Fruit fly (Drosophila melanogaster) whole organism, embryonic: Measurements from ENCODE around the gene Pop4.

Experiments
- Ada2b ChIP-seq: fragments of 200-800 bp; sonication (Bioruptor generic); IDR thresholded peaks from 2 replicates; pipeline ENCODE4 v1.3.6; 2022; ENCODE audit warnings: missing biosample characterization, missing genetic modification characterization
- Atf3 ChIP-seq: fragments of 200-800 bp; sonication (Bioruptor generic); optimal IDR thresholded peaks from 3 replicates; lab custom pipeline; 2016; ENCODE audit warnings: missing biosample characterization, missing genetic modification characterization
- B-H2 ChIP-seq: fragments of 200-800 bp; sonication (Bioruptor generic); optimal IDR thresholded peaks from 2 replicates; lab custom pipeline; 2018; ENCODE audit warnings: missing biosample characterization, mild to moderate bottlenecking, missing genetic modification characterization
- Bteb2 ChIP-seq: fragments of 200-800 bp; sonication (Bioruptor generic); optimal IDR thresholded peaks from 2 replicates; lab custom pipeline; 2016; ENCODE audit warnings: missing biosample characterization, missing genetic modification characterization
- CG10979 ChIP-seq: fragments of 200-800 bp; sonication (Bioruptor generic); optimal IDR thresholded peaks from 2 replicates; lab custom pipeline; 2018; ENCODE audit warnings: missing biosample characterization, mild to moderate bottlenecking, missing genetic modification characterization, moderate library complexity
- CG11560 ChIP-seq: fragments of 200-800 bp; sonication (Bioruptor generic); IDR thresholded peaks from 3 replicates; pipeline ENCODE4 v1.3.6; 2022; ENCODE audit warnings: missing biosample characterization, missing genetic modification characterization
- CG15601 ChIP-seq: fragments of 200-800 bp; sonication (Bioruptor generic); optimal IDR thresholded peaks from 3 replicates; lab custom pipeline; 2019; ENCODE audit warnings: missing biosample characterization, mild to moderate bottlenecking, missing genetic modification characterization, moderate library complexity
- CG2202 ChIP-seq: fragments of 200-800 bp; sonication (Bioruptor generic); optimal IDR thresholded peaks from 2 replicates; lab custom pipeline; 2018; ENCODE audit warnings: missing biosample characterization, mild to moderate bottlenecking, missing genetic modification characterization
- CG31441 ChIP-seq: fragments of 200-800 bp; sonication (Bioruptor generic); IDR thresholded peaks from 2 replicates; pipeline ENCODE4 v1.3.6; 2022; ENCODE audit warnings: missing biosample characterization, missing genetic modification characterization
- CG32772 ChIP-seq: fragments of 200-800 bp; sonication (Bioruptor generic); IDR thresholded peaks from 2 replicates; pipeline ENCODE4 v1.3.6; 2022; ENCODE audit warnings: missing biosample characterization, missing genetic modification characterization
- CG6689 ChIP-seq: fragments of 200-800 bp; sonication (Bioruptor generic); IDR thresholded peaks from 2 replicates; pipeline ENCODE4 v1.3.6; 2022; ENCODE audit warnings: missing biosample characterization, missing genetic modification characterization
- CG6854 ChIP-seq: fragments of 200-800 bp; sonication (Bioruptor generic); optimal IDR thresholded peaks from 3 replicates; lab custom pipeline; 2017; ENCODE audit warnings: missing biosample characterization, mild to moderate bottlenecking, missing genetic modification characterization
- CG9215 ChIP-seq: fragments of 200-800 bp; sonication (Bioruptor generic); IDR thresholded peaks from 2 replicates; pipeline ENCODE4 v1.3.6; 2022; ENCODE audit warnings: missing biosample characterization, missing genetic modification characterization
- CG9437 ChIP-seq: fragments of 200-800 bp; sonication (Bioruptor generic); optimal IDR thresholded peaks from 2 replicates; lab custom pipeline; 2018; ENCODE audit warnings: missing biosample characterization, mild to moderate bottlenecking, missing genetic modification characterization
- CG9609 ChIP-seq: fragments of 200-800 bp; sonication (Bioruptor generic); optimal IDR thresholded peaks from 3 replicates; lab custom pipeline; 2016; ENCODE audit warnings: missing biosample characterization, missing genetic modification characterization
- CrebB ChIP-seq: fragments of 200-800 bp; sonication (Bioruptor generic); optimal IDR thresholded peaks from 3 replicates; lab custom pipeline; 2018; ENCODE audit warnings: missing biosample characterization, mild to moderate bottlenecking, missing genetic modification characterization
- D ChIP-seq, 2 experiments: fragments of 200-800 bp in 1 of 2; fragments of >200 bp in 1 of 2; sonication (Bioruptor generic) in 1 of 2; optimal IDR thresholded peaks; 2 replicates in 1 of 2; 3 replicates in 1 of 2; lab custom pipeline; 2017; ENCODE audit warnings: mild to moderate bottlenecking in 1 of 2, missing biosample characterization in 1 of 2, missing genetic modification characterization in 1 of 2, missing genetic modification reagents in 1 of 2
- Dek ChIP-seq: fragments of 200-800 bp; sonication (Bioruptor generic); optimal IDR thresholded peaks from 3 replicates; lab custom pipeline; 2019; ENCODE audit warnings: missing biosample characterization, mild to moderate bottlenecking, missing genetic modification characterization, moderate library complexity
- E2f2 ChIP-seq: fragments of 200-800 bp; sonication (Bioruptor generic); IDR thresholded peaks from 2 replicates; pipeline ENCODE4 v1.3.6; 2022; ENCODE audit warnings: missing biosample characterization, missing genetic modification characterization
- Ets65A ChIP-seq: fragments of 200-800 bp; sonication (Bioruptor generic); peaks from one replicate; lab custom pipeline; 2016; ENCODE audit warnings: missing biosample characterization, missing genetic modification characterization
- HmgD ChIP-seq: fragments of 200-800 bp; sonication (Bioruptor generic); optimal IDR thresholded peaks from 3 replicates; lab custom pipeline; 2016; ENCODE audit warnings: missing biosample characterization, missing genetic modification characterization
- Hr51 ChIP-seq, 2 experiments: fragments of 200-800 bp; sonication (Bioruptor generic); optimal IDR thresholded peaks; 2 replicates in 1 of 2; 3 replicates in 1 of 2; lab custom pipeline; 2016 to 2018; ENCODE audit warnings: missing biosample characterization in 2 of 2, missing genetic modification characterization in 2 of 2, mild to moderate bottlenecking in 1 of 2, moderate library complexity in 1 of 2
- Mrtf ChIP-seq: fragments of 200-800 bp; sonication (Bioruptor generic); IDR thresholded peaks from 3 replicates; pipeline ENCODE4 v1.3.6; 2022; ENCODE audit warnings: missing biosample characterization, missing genetic modification characterization
- Nf-YB ChIP-seq: fragments of 200-800 bp; sonication (Bioruptor generic); optimal IDR thresholded peaks from 3 replicates; lab custom pipeline; 2019; ENCODE audit warnings: missing biosample characterization, mild to moderate bottlenecking, missing genetic modification characterization, moderate library complexity
- Poxn ChIP-seq: fragments of 200-800 bp; sonication (Bioruptor generic); IDR thresholded peaks from 2 replicates; pipeline ENCODE4 v1.3.6; 2022; ENCODE audit warnings: missing biosample characterization, missing genetic modification characterization
- Stat92E ChIP-seq, 3 experiments: fragments of >200 bp in 2 of 3; fragments of 200-800 bp in 1 of 3; sonication (Bioruptor generic) in 1 of 3; optimal IDR thresholded peaks; 2 replicates each; lab custom pipeline; 2017 to 2019; ENCODE audit warnings: missing biosample characterization in 3 of 3, missing genetic modification characterization in 3 of 3, mild to moderate bottlenecking in 1 of 3, moderate library complexity in 1 of 3
- Vsx1 ChIP-seq: fragments of 200-800 bp; sonication (Bioruptor generic); optimal IDR thresholded peaks from 2 replicates; lab custom pipeline; 2017; ENCODE audit warnings: missing biosample characterization, mild to moderate bottlenecking, missing genetic modification characterization, missing genetic modification reagents
- ac ChIP-seq: fragments of 200-800 bp; sonication (Bioruptor generic); optimal IDR thresholded peaks from 3 replicates; lab custom pipeline; 2017; ENCODE audit warnings: missing biosample characterization, mild to moderate bottlenecking, missing genetic modification characterization
- amos ChIP-seq: fragments of 200-800 bp; sonication (Bioruptor generic); IDR thresholded peaks from 2 replicates; pipeline ENCODE4 v1.3.6; 2022; ENCODE audit warnings: missing biosample characterization, missing genetic modification characterization; ENCODE audit not compliant: partially characterized antibody
- bab2 ChIP-seq: fragments of 200-800 bp; sonication (Bioruptor generic); optimal IDR thresholded peaks from 2 replicates; lab custom pipeline; 2016; ENCODE audit warnings: missing biosample characterization, missing genetic modification characterization
- bigmax ChIP-seq: fragments of 200-800 bp; sonication (Bioruptor generic); optimal IDR thresholded peaks from 2 replicates; lab custom pipeline; 2018; ENCODE audit warnings: missing biosample characterization, mild to moderate bottlenecking, missing genetic modification characterization
- bsh ChIP-seq, 2 experiments: fragments of 200-800 bp; sonication (Bioruptor generic); optimal IDR thresholded peaks; 2 replicates each; lab custom pipeline; 2017 to 2018; ENCODE audit warnings: mild to moderate bottlenecking in 2 of 2, missing biosample characterization in 2 of 2, missing genetic modification characterization in 2 of 2, moderate library complexity in 1 of 2
- btn ChIP-seq: fragments of 200-800 bp; sonication (Bioruptor generic); optimal IDR thresholded peaks from 2 replicates; lab custom pipeline; 2016; ENCODE audit warnings: missing biosample characterization, missing genetic modification characterization
- dimm ChIP-seq: fragments of 200-800 bp; sonication (Bioruptor generic); IDR thresholded peaks from 2 replicates; pipeline ENCODE4 v1.3.6; 2022; ENCODE audit warnings: missing biosample characterization, missing genetic modification characterization
- dmrt11E ChIP-seq: fragments of 200-800 bp; sonication (Bioruptor generic); optimal IDR thresholded peaks from 3 replicates; lab custom pipeline; 2018; ENCODE audit warnings: missing biosample characterization, mild to moderate bottlenecking, missing genetic modification characterization, moderate library complexity
- dmrt99B ChIP-seq: fragments of 200-800 bp; sonication (Bioruptor generic); optimal IDR thresholded peaks from 2 replicates; lab custom pipeline; 2018; ENCODE audit warnings: missing biosample characterization, mild to moderate bottlenecking, missing genetic modification characterization, moderate library complexity
- eyg ChIP-seq: fragments of 200-800 bp; sonication (Bioruptor generic); optimal IDR thresholded peaks from 3 replicates; lab custom pipeline; 2016; ENCODE audit warnings: missing biosample characterization, missing genetic modification characterization
- gcm2 ChIP-seq: fragments of 200-800 bp; sonication (Bioruptor generic); optimal IDR thresholded peaks from 2 replicates; lab custom pipeline; 2016; ENCODE audit warnings: missing biosample characterization, missing genetic modification characterization
- gt ChIP-seq: fragments of 200-800 bp; sonication (Bioruptor generic); IDR thresholded peaks from 2 replicates; pipeline ENCODE4 v1.3.6; 2022; ENCODE audit warnings: missing biosample characterization, missing genetic modification characterization
- maf-S ChIP-seq: fragments of 200-800 bp; sonication (Bioruptor generic); optimal IDR thresholded peaks from 2 replicates; lab custom pipeline; 2016; ENCODE audit warnings: missing biosample characterization, missing genetic modification characterization
- pros ChIP-seq: fragments of 200-800 bp; sonication (Bioruptor generic); optimal IDR thresholded peaks from 3 replicates; lab custom pipeline; 2019; ENCODE audit warnings: missing biosample characterization, mild to moderate bottlenecking, missing genetic modification characterization, moderate library complexity
- ranshi ChIP-seq: fragments of 200-800 bp; sonication (Bioruptor generic); IDR thresholded peaks from 2 replicates; pipeline ENCODE4 v1.3.6; 2022; ENCODE audit warnings: missing biosample characterization, missing genetic modification characterization
- rib ChIP-seq: fragments of 200-800 bp; sonication (Bioruptor generic); IDR thresholded peaks from 2 replicates; pipeline ENCODE4 v1.3.6; 2022; ENCODE audit warnings: missing biosample characterization, missing genetic modification characterization
- sc ChIP-seq, 3 experiments: fragments of >200 bp in 2 of 3; fragments of 200-800 bp in 1 of 3; sonication (Bioruptor generic) in 1 of 3; optimal IDR thresholded peaks; 2 replicates in 2 of 3; 3 replicates in 1 of 3; lab custom pipeline; 2017; ENCODE audit warnings: mild to moderate bottlenecking in 1 of 3, missing biosample characterization in 1 of 3, missing genetic modification characterization in 1 of 3, missing genetic modification reagents in 1 of 3
- sens ChIP-seq: fragments of 200-800 bp; sonication (Bioruptor generic); peaks from one replicate; lab custom pipeline; 2016; ENCODE audit warnings: missing biosample characterization, missing genetic modification characterization
- so ChIP-seq: fragments of 200-800 bp; sonication (Bioruptor generic); IDR thresholded peaks from 3 replicates; pipeline ENCODE4 v1.3.6; 2022; ENCODE audit warnings: missing biosample characterization, missing genetic modification characterization
- sqz ChIP-seq: fragments of 200-800 bp; sonication (Bioruptor generic); optimal IDR thresholded peaks from 3 replicates; lab custom pipeline; 2018; ENCODE audit warnings: missing biosample characterization, mild to moderate bottlenecking, missing genetic modification characterization
- tgo ChIP-seq: fragments of 200-800 bp; sonication (Bioruptor generic); IDR thresholded peaks from 3 replicates; pipeline ENCODE4 v1.3.6; 2022; ENCODE audit warnings: missing biosample characterization, missing genetic modification characterization
- vvl ChIP-seq: fragments of 200-800 bp; sonication (Bioruptor generic); IDR thresholded peaks from 2 replicates; pipeline ENCODE4 v1.3.6; 2022; ENCODE audit warnings: missing biosample characterization, missing genetic modification characterization
- zen ChIP-seq: fragments of 200-800 bp; sonication (Bioruptor generic); optimal IDR thresholded peaks from 3 replicates; lab custom pipeline; 2018; ENCODE audit warnings: missing biosample characterization, mild to moderate bottlenecking, missing genetic modification characterization, moderate library complexity

Gene Pop4

DNA sequence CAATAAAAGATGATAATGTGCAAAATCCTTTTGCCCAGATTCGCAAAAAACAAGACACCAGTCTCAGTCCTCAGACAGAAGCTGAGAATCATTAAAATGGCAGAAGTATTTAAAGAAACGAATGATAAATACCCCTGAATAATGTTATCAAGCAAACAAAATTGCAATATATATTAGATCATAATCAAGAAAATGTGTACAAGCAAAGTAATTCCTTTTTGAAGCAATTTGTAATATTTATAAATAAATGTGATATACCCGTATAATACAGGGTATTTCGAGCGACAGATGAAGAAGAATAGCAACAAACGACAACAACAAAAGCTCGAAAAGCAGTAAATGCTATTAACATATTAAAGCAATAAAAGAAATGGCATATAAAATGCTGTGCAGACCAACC lies 20.4 kb downstream of the Pop4 start (continued):
- TF ChIP-seq dimm (no peak), Ets65A (no peak), maf-S (GFP tag; lab: Kevin White, UChicago) (no peak), so (no peak), ranshi (GFP tag; lab: Robert Waterston, UW) (0 out of 2 replicates have a peak, but pooled peaks have one; percentile 17), btn (GFP tag; lab: Kevin White, UChicago) (no peak), bab2 (GFP tag; lab: Kevin White, UChicago) (no peak), Dek (tag; lab: Kevin White, UChicago) (no peak), eyg (no peak), CG9609 (GFP tag; lab: Kevin White, UChicago) (no peak), Atf3 (GFP tag; lab: Kevin White, UChicago) (no peak), CG31441 (GFP tag; lab: Robert Waterston, UW) (no peak), rib (GFP tag; lab: Robert Waterston, UW) (no peak), CG15601 (tag; lab: Kevin White, UChicago) (no peak), CG11560 (tag; lab: Robert Waterston, UW) (no peak), sqz (GFP tag; lab: Kevin White, UChicago) (no peak), CG6854 (GFP tag; lab: Kevin White, UChicago) (no peak), bsh (GFP tag; optimal IDR thresholded peaks at IDR 0.05; lab: Kevin White, UChicago) (peak in 1 of 2 experiments; percentile 49), CG9215 (no peak), Mrtf (GFP tag; lab: Robert Waterston, UW) (no peak), CG6689 (GFP tag; lab: Robert Waterston, UW) (peak; percentile 39; the same call in 1 of the 2 replicates), CG10979 (tag; lab: Kevin White, UChicago) (peak; percentile 45), tgo (GFP tag; lab: Robert Waterston, UW) (no peak), zen (tag; lab: Kevin White, UChicago) (peak; percentile 32), sens (GFP tag; lab: Kevin White, UChicago) (peak; percentile 78), dmrt99B (tag; lab: Kevin White, UChicago) (peak; percentile 16), gcm2 (GFP tag; lab: Kevin White, UChicago) (no peak), dmrt11E (tag; lab: Kevin White, UChicago) (peak; percentile 57), Stat92E (GFP tag; optimal IDR thresholded peaks at IDR 0.05; lab: Kevin White, UChicago) (no peak), gt (no peak), Nf-YB (no peak), CrebB (no peak), CG2202 (tag; lab: Kevin White, UChicago) (no peak), sc (optimal IDR thresholded peaks at IDR 0.05; lab: Kevin White, UChicago) (no peak), sc (GFP tag; optimal IDR thresholded peaks at IDR 0.05; lab: Kevin White, UChicago) (no peak), Bteb2 (GFP tag; lab: Kevin White, UChicago) (no peak), vvl (GFP tag; lab: Robert Waterston, UW) (peak; percentile 39; the same call in 1 of the 2 replicates), CG32772 (no peak), amos (no peak), Poxn (GFP tag; lab: Robert Waterston, UW) (no peak), E2f2 (GFP tag; lab: Robert Waterston, UW) (no peak), Hr51 (GFP tag; optimal IDR thresholded peaks at IDR 0.05; lab: Kevin White, UChicago) (no peak), HmgD (no peak), CG9437 (no peak), D (optimal IDR thresholded peaks at IDR 0.05; lab: Kevin White, UChicago) (no peak), D (GFP tag; optimal IDR thresholded peaks at IDR 0.05; lab: Kevin White, UChicago) (no peak), Vsx1 (GFP tag; lab: Kevin White, UChicago) (no peak), bigmax (GFP tag; lab: Kevin White, UChicago) (no peak), pros (no peak), B-H2 (no peak), Ada2b (GFP tag; lab: Robert Waterston, UW) (0 out of 2 replicates have a peak, but pooled peaks have one; percentile 28), ac (GFP tag; lab: Kevin White, UChicago) (no peak)
